Worm (Caenorhabditis elegans) whole organism, young adult: ENCODE measurements around the gene H43I07.1.

Experiments used
- B0336.3 ChIP-seq: fragments of 200-800 bp; sonication (Bioruptor generic); IDR thresholded peaks from 2 replicates; pipeline ENCODE4 v1.3.6; 2022; ENCODE audit warnings: missing genetic modification characterization, missing compliant biosample characterization
- F39B2.1 ChIP-seq: fragments of 200-800 bp; sonication (Bioruptor generic); IDR thresholded peaks from 2 replicates; pipeline ENCODE4 v1.3.6; 2022; ENCODE audit warnings: missing genetic modification reagents, missing genetic modification characterization, missing compliant biosample characterization
- K11D2.4 ChIP-seq: fragments of 200-800 bp; sonication (Bioruptor generic); IDR thresholded peaks from 2 replicates; pipeline ENCODE4 v1.3.6; 2022; ENCODE audit warnings: missing genetic modification reagents, missing genetic modification characterization, missing compliant biosample characterization
- K12H6.12 ChIP-seq: fragments of 200-800 bp; sonication (Bioruptor generic); optimal IDR thresholded peaks from 2 replicates; lab custom pipeline; 2018; ENCODE audit warnings: mild to moderate bottlenecking, missing genetic modification characterization, missing compliant biosample characterization
- T07F8.4 ChIP-seq: sonication (generic microtip); optimal IDR thresholded peaks from 2 replicates; lab custom pipeline; 2016; ENCODE audit warnings: mild to moderate bottlenecking, missing genetic modification characterization, moderate library complexity, missing compliant biosample characterization
- Y53F4B.3 ChIP-seq: fragments of 200-800 bp; sonication (Bioruptor generic); IDR thresholded peaks from 2 replicates; pipeline ENCODE4 v1.3.6; 2022; ENCODE audit warnings: missing genetic modification reagents, missing genetic modification characterization, missing compliant biosample characterization
- Y53G8AR.9 ChIP-seq: fragments of 200-800 bp; sonication (Bioruptor generic); conservative IDR thresholded peaks from 2 replicates; pipeline ENCODE4 v1.3.6; 2022; ENCODE audit warnings: missing genetic modification reagents, missing genetic modification characterization, missing compliant biosample characterization
- Y56A3A.18 ChIP-seq: fragments of 200-800 bp; sonication (Bioruptor generic); IDR thresholded peaks from 2 replicates; pipeline ENCODE4 v1.3.6; 2022; ENCODE audit warnings: missing genetic modification reagents, missing genetic modification characterization, missing compliant biosample characterization
- ZK185.1 ChIP-seq: sonication (generic microtip); optimal IDR thresholded peaks from 2 replicates; lab custom pipeline; 2016; ENCODE audit warnings: mild to moderate bottlenecking, missing genetic modification characterization, missing compliant biosample characterization; ENCODE audit not compliant: poor library complexity, severe bottlenecking
- akir-1 ChIP-seq: fragments of 200-800 bp; sonication (Bioruptor generic); optimal IDR thresholded peaks from 2 replicates; lab custom pipeline; 2018; ENCODE audit warnings: mild to moderate bottlenecking, missing genetic modification characterization, moderate library complexity, missing compliant biosample characterization
- ama-1 ChIP-seq, 3 experiments: fragments of 150-350 bp in 1 of 3; sonication (generic microtip) in 2 of 3; optimal IDR thresholded peaks; 2 replicates each; lab custom pipeline; 2014 to 2018; ENCODE audit warnings: missing biosample characterization in 2 of 3, missing genetic modification characterization in 2 of 3, missing genetic modification reagents in 2 of 3
- atf-7 ChIP-seq: sonication (generic microtip); optimal IDR thresholded peaks from 2 replicates; lab custom pipeline; 2017; ENCODE audit warnings: mild to moderate bottlenecking, missing genetic modification characterization, missing compliant biosample characterization
- athp-1 ChIP-seq: sonication (generic microtip); optimal IDR thresholded peaks from 2 replicates; lab custom pipeline; 2017; ENCODE audit warnings: mild to moderate bottlenecking, missing genetic modification characterization, missing compliant biosample characterization
- bed-1 ChIP-seq: fragments of 200-800 bp; sonication (Bioruptor generic); IDR thresholded peaks from 2 replicates; pipeline ENCODE4 v1.3.6; 2022; ENCODE audit warnings: missing genetic modification reagents, missing genetic modification characterization, missing compliant biosample characterization
- cebp-1 ChIP-seq, 2 experiments: fragments of 200-800 bp in 1 of 2; sonication (Bioruptor generic) in 1 of 2; sonication (generic microtip) in 1 of 2; IDR thresholded peaks in 1 of 2; optimal IDR thresholded peaks in 1 of 2; 2 replicates each; pipeline versions ENCODE4 v1.3.6 to Lab custom; 2017 to 2022; ENCODE audit warnings: missing compliant biosample characterization in 2 of 2, missing genetic modification characterization in 2 of 2, mild to moderate bottlenecking in 1 of 2, missing genetic modification reagents in 1 of 2, moderate library complexity in 1 of 2
- cebp-2 ChIP-seq: fragments of 200-800 bp; sonication (Bioruptor generic); IDR thresholded peaks from 2 replicates; pipeline ENCODE4 v1.3.6; 2022; ENCODE audit warnings: missing genetic modification characterization, missing compliant biosample characterization
- ceh-100 ChIP-seq: fragments of 200-800 bp; sonication (Bioruptor generic); IDR thresholded peaks from 2 replicates; pipeline ENCODE4 v1.3.6; 2022; ENCODE audit warnings: missing genetic modification reagents, missing genetic modification characterization, missing compliant biosample characterization
- ceh-91 ChIP-seq: fragments of 200-800 bp; sonication (Bioruptor generic); IDR thresholded peaks from 2 replicates; pipeline ENCODE4 v1.3.6; 2022; ENCODE audit warnings: missing genetic modification reagents, missing genetic modification characterization, missing compliant biosample characterization
- chd-7 ChIP-seq: sonication (generic microtip); optimal IDR thresholded peaks from 2 replicates; lab custom pipeline; 2016; ENCODE audit warnings: mild to moderate bottlenecking, missing genetic modification characterization, moderate library complexity, missing compliant biosample characterization
- die-1 ChIP-seq: sonication (generic microtip); optimal IDR thresholded peaks from 2 replicates; lab custom pipeline; 2016; ENCODE audit warnings: missing genotype, mild to moderate bottlenecking, missing genetic modification characterization, missing compliant biosample characterization
- dox-1 ChIP-seq: fragments of 200-800 bp; sonication (Bioruptor generic); IDR thresholded peaks from 2 replicates; pipeline ENCODE4 v1.3.6; 2022; ENCODE audit warnings: missing genetic modification reagents, missing genetic modification characterization, missing compliant biosample characterization
- dpff-1 ChIP-seq: sonication (generic microtip); optimal IDR thresholded peaks from 2 replicates; lab custom pipeline; 2017; ENCODE audit warnings: mild to moderate bottlenecking, missing genetic modification characterization, missing compliant biosample characterization
- egl-18 ChIP-seq: fragments of 200-800 bp; sonication (Bioruptor generic); IDR thresholded peaks from 2 replicates; pipeline ENCODE4 v1.3.6; 2022; ENCODE audit warnings: missing genetic modification reagents, missing genetic modification characterization, missing compliant biosample characterization
- fkh-3 ChIP-seq: sonication (generic microtip); optimal IDR thresholded peaks from 2 replicates; lab custom pipeline; 2016; ENCODE audit warnings: mild to moderate bottlenecking, missing genetic modification characterization, missing compliant biosample characterization
- gei-17 ChIP-seq: fragments of 200-800 bp; sonication (Bioruptor generic); optimal IDR thresholded peaks from 2 replicates; lab custom pipeline; 2018; ENCODE audit warnings: mild to moderate bottlenecking, missing genetic modification characterization, missing compliant biosample characterization
- hmg-20 ChIP-seq: fragments of 200-800 bp; sonication (Bioruptor generic); IDR thresholded peaks from 2 replicates; pipeline ENCODE4 v1.3.6; 2022; ENCODE audit warnings: missing genetic modification reagents, missing genetic modification characterization, missing compliant biosample characterization
- hrde-1 ChIP-seq: sonication (generic microtip); optimal IDR thresholded peaks from 2 replicates; lab custom pipeline; 2016; ENCODE audit warnings: missing genetic modification characterization, mild to moderate bottlenecking, missing compliant biosample characterization, moderate library complexity, missing genotype, missing genetic modification reagents, borderline replicate concordance
- let-526 ChIP-seq: fragments of 200-800 bp; sonication (Bioruptor generic); IDR thresholded peaks from 2 replicates; pipeline ENCODE4 v1.3.6; 2022; ENCODE audit warnings: missing genetic modification reagents, missing genetic modification characterization, missing compliant biosample characterization
- lin-26 ChIP-seq: fragments of 200-800 bp; sonication (Bioruptor generic); IDR thresholded peaks from 2 replicates; pipeline ENCODE4 v1.3.6; 2022; ENCODE audit warnings: missing genetic modification reagents, missing genetic modification characterization, missing compliant biosample characterization
- lin-35 ChIP-seq, 3 experiments: fragments of 150-350 bp in 2 of 3; sonication (generic microtip) in 1 of 3; optimal IDR thresholded peaks; 2 replicates each; lab custom pipeline; 2014 to 2018; ENCODE audit warnings: missing biosample characterization in 3 of 3, missing genetic modification characterization in 3 of 3, missing genetic modification reagents in 3 of 3
- lin-40 ChIP-seq: sonication (generic microtip); optimal IDR thresholded peaks from 2 replicates; lab custom pipeline; 2016; ENCODE audit warnings: missing genetic modification characterization, mild to moderate bottlenecking, missing compliant biosample characterization, missing genotype, missing genetic modification reagents
- madf-3 ChIP-seq: fragments of 200-800 bp; sonication (Bioruptor generic); IDR thresholded peaks from 2 replicates; pipeline ENCODE4 v1.3.6; 2022; ENCODE audit warnings: missing genetic modification reagents, missing genetic modification characterization, missing compliant biosample characterization
- madf-8 ChIP-seq: fragments of 200-800 bp; sonication (Bioruptor generic); conservative IDR thresholded peaks from 2 replicates; pipeline ENCODE4 v1.3.6; 2022; ENCODE audit warnings: missing genetic modification reagents, missing genetic modification characterization, missing compliant biosample characterization
- mel-28 ChIP-seq: sonication (generic microtip); optimal IDR thresholded peaks from 2 replicates; lab custom pipeline; 2016; ENCODE audit warnings: borderline replicate concordance, mild to moderate bottlenecking, missing genetic modification characterization, missing compliant biosample characterization
- nfya-1 ChIP-seq: sonication (generic microtip); optimal IDR thresholded peaks from 2 replicates; lab custom pipeline; 2017; ENCODE audit warnings: antibody characterized with exemption, missing compliant biosample characterization, missing genetic modification characterization, borderline replicate concordance; ENCODE audit not compliant: insufficient read depth
- nfya-2 ChIP-seq: fragments of 200-800 bp; sonication (Bioruptor generic); IDR thresholded peaks from 2 replicates; pipeline ENCODE4 v1.3.6; 2022; ENCODE audit warnings: missing genetic modification reagents, missing genetic modification characterization, missing compliant biosample characterization
- nfyb-1 ChIP-seq: fragments of 200-800 bp; sonication (Bioruptor generic); IDR thresholded peaks from 2 replicates; pipeline ENCODE4 v1.3.6; 2022; ENCODE audit warnings: missing genetic modification reagents, missing genetic modification characterization, missing compliant biosample characterization
- nhr-80 ChIP-seq: sonication (generic microtip); optimal IDR thresholded peaks from 2 replicates; lab custom pipeline; 2016; ENCODE audit warnings: missing genetic modification characterization, missing compliant biosample characterization
- pbrm-1 ChIP-seq: fragments of 200-800 bp; sonication (Bioruptor generic); IDR thresholded peaks from 2 replicates; pipeline ENCODE4 v1.3.6; 2022; ENCODE audit warnings: missing genetic modification reagents, missing genetic modification characterization, missing compliant biosample characterization
- repo-1 ChIP-seq: sonication (generic microtip); optimal IDR thresholded peaks from 2 replicates; lab custom pipeline; 2017; ENCODE audit warnings: mild to moderate bottlenecking, missing genetic modification characterization, missing compliant biosample characterization
- somi-1 ChIP-seq: fragments of 200-800 bp; sonication (Bioruptor generic); optimal IDR thresholded peaks from 2 replicates; lab custom pipeline; 2018; ENCODE audit warnings: mild to moderate bottlenecking, missing genetic modification characterization, missing compliant biosample characterization
- sptf-2 ChIP-seq: fragments of 200-800 bp; sonication (Bioruptor generic); optimal IDR thresholded peaks from 2 replicates; lab custom pipeline; 2018; ENCODE audit warnings: mild to moderate bottlenecking, missing genetic modification characterization, missing compliant biosample characterization
- unc-130 ChIP-seq: sonication (generic microtip); optimal IDR thresholded peaks from 2 replicates; lab custom pipeline; 2016; ENCODE audit warnings: missing genetic modification reagents, missing genetic modification characterization, missing compliant biosample characterization
- ztf-18 ChIP-seq: sonication (generic microtip); optimal IDR thresholded peaks from 2 replicates; lab custom pipeline; 2016; ENCODE audit warnings: missing genotype, mild to moderate bottlenecking, missing genetic modification characterization, missing compliant biosample characterization
- ztf-26 ChIP-seq: sonication (generic microtip); optimal IDR thresholded peaks from 2 replicates; lab custom pipeline; 2017; ENCODE audit warnings: missing genetic modification characterization, missing compliant biosample characterization
- ztf-3 ChIP-seq: fragments of 200-800 bp; sonication (Bioruptor generic); optimal IDR thresholded peaks from 2 replicates; lab custom pipeline; 2018; ENCODE audit warnings: mild to moderate bottlenecking, missing genetic modification characterization, missing compliant biosample characterization

H43I07.1 gene

ce11 chrV:4189618-4190017 is 14.9 kb upstream of the H43I07.1 start:
- peak; percentile 66 for TF ChIP-seq repo-1 (tag; lab: Kevin White, UChicago)
- TF ChIP-seq ztf-26, result peak; percentile 52
- TF ChIP-seq nfyb-1 (GFP tag; lab: Robert Waterston, UW), result no peak

ce11 chrV:4190232-4190631 is 14.3 kb upstream of the H43I07.1 start:
- TF ChIP-seq athp-1 (tag; lab: Kevin White, UChicago), result peak; percentile 26
- no peak for TF ChIP-seq somi-1 (GFP tag; lab: Kevin White, UChicago)
- peak; percentile 1 for TF ChIP-seq ztf-3 (GFP tag; lab: Kevin White, UChicago)
- no peak for TF ChIP-seq ZK185.1 (tag; lab: Kevin White, UChicago)
- TF ChIP-seq madf-3 (GFP tag; lab: Robert Waterston, UW), result no peak
- no peak for TF ChIP-seq sptf-2
- TF ChIP-seq nhr-80 (tag; lab: Kevin White, UChicago), result no peak
- TF ChIP-seq K11D2.4 (GFP tag; lab: Robert Waterston, UW), result peak; percentile 59; the same call in 1 of the 2 replicates
- no peak for TF ChIP-seq T07F8.4 (tag; lab: Kevin White, UChicago)
- TF ChIP-seq unc-130 (GFP tag; lab: Kevin White, UChicago), result no peak
- TF ChIP-seq K12H6.12, result no peak
- TF ChIP-seq nfya-2 (GFP tag; lab: Robert Waterston, UW), result no peak
- 0 out of 2 replicates have a peak, but pooled peaks have one; percentile 12 for TF ChIP-seq dox-1 (GFP tag; lab: Robert Waterston, UW)
- TF ChIP-seq pbrm-1 (GFP tag; lab: Robert Waterston, UW), result no peak
- TF ChIP-seq ceh-91, result no peak
- no peak for TF ChIP-seq ztf-26
- no peak for TF ChIP-seq Y53F4B.3
- TF ChIP-seq lin-26, result 0 out of 2 replicates have a peak, but pooled peaks have one; percentile 36
- TF ChIP-seq nfya-1 (tag; lab: Kevin White, UChicago), result no peak
- no peak for TF ChIP-seq ama-1 (optimal IDR thresholded peaks at IDR 0.05; lab: Kevin White, UChicago)
- TF ChIP-seq ama-1 (GFP tag; optimal IDR thresholded peaks at IDR 0.05; lab: Kevin White, UChicago), result no peak
- TF ChIP-seq mel-28 (tag; lab: Kevin White, UChicago), result no peak
- TF ChIP-seq ceh-100 (GFP tag; lab: Robert Waterston, UW), result 0 out of 2 replicates have a peak, but pooled peaks have one; percentile 17
- TF ChIP-seq ztf-18 (tag; lab: Kevin White, UChicago), result no peak
- no peak for TF ChIP-seq dpff-1 (tag; lab: Kevin White, UChicago)
- no peak for TF ChIP-seq egl-18 (GFP tag; lab: Robert Waterston, UW)
- TF ChIP-seq Y53G8AR.9, result peak; percentile 78; the same call in 1 of the 2 replicates
- TF ChIP-seq hrde-1 (tag; lab: Kevin White, UChicago), result no peak
- TF ChIP-seq chd-7 (tag; lab: Kevin White, UChicago), result peak; percentile 29
- peak; percentile 30 for TF ChIP-seq gei-17 (GFP tag; lab: Kevin White, UChicago)
- TF ChIP-seq bed-1, result no peak
- TF ChIP-seq madf-8 (GFP tag; lab: Robert Waterston, UW), result no peak
- peak; percentile 61 for TF ChIP-seq fkh-3 (tag; lab: Kevin White, UChicago)
- TF ChIP-seq let-526 (GFP tag; lab: Robert Waterston, UW), result no peak
- peak; percentile 70; the same call in 1 of the 2 replicates for TF ChIP-seq cebp-2 (GFP tag; lab: Robert Waterston, UW)
- TF ChIP-seq B0336.3 (GFP tag; lab: Robert Waterston, UW), result peak; percentile 70; the same call in 1 of the 2 replicates
- TF ChIP-seq Y56A3A.18, result peak; percentile 81; the same call in 1 of the 2 replicates
- TF ChIP-seq die-1 (tag; lab: Kevin White, UChicago), result no peak
- peak; percentile 31 for TF ChIP-seq atf-7 (tag; lab: Kevin White, UChicago)
- 0 out of 2 replicates have a peak, but pooled peaks have one; percentile 24 for TF ChIP-seq F39B2.1
- TF ChIP-seq cebp-1 (GFP tag; IDR thresholded peaks at IDR 0.05; lab: Robert Waterston, UW), result no peak
- TF ChIP-seq cebp-1 (tag; optimal IDR thresholded peaks at IDR 0.05; lab: Kevin White, UChicago), result peak; percentile 8
- TF ChIP-seq akir-1 (GFP tag; lab: Kevin White, UChicago), result no peak
- TF ChIP-seq hmg-20 (GFP tag; lab: Robert Waterston, UW), result no peak
- TF ChIP-seq lin-40, result no peak
- TF ChIP-seq lin-35 (GFP tag; optimal IDR thresholded peaks at IDR 0.05; lab: Kevin White, UChicago), result no peak
